Worm (Caenorhabditis elegans) whole organism, L4 larva: Measurements from ENCODE around the gene sre-31.

Experiments used
- Y75B8A.6 ChIP-seq: fragments of 200-800 bp; sonication (Bioruptor generic); IDR thresholded peaks from 2 replicates; pipeline ENCODE4 v1.3.6; 2022; ENCODE audit warnings: missing genetic modification reagents, missing genetic modification characterization, missing compliant biosample characterization
- ama-1 ChIP-seq: fragments of 150-350 bp; optimal IDR thresholded peaks from 2 replicates; lab custom pipeline; 2014; ENCODE audit warnings: inconsistent platforms, mixed read lengths
- ceh-82 ChIP-seq: sonication (generic microtip); optimal IDR thresholded peaks from 2 replicates; lab custom pipeline; 2017; ENCODE audit warnings: missing biosample characterization, missing genetic modification characterization
- dve-1 ChIP-seq: sonication (generic microtip); optimal IDR thresholded peaks from 2 replicates; lab custom pipeline; 2017; ENCODE audit warnings: antibody characterized with exemption, mild to moderate bottlenecking, missing genetic modification characterization, missing compliant biosample characterization; ENCODE audit not compliant: insufficient read depth
- egl-43 ChIP-seq: fragments of 200-800 bp; sonication (Bioruptor generic); IDR thresholded peaks from 2 replicates; pipeline ENCODE4 v1.3.6; 2022; ENCODE audit warnings: missing genetic modification reagents, missing genetic modification characterization, missing compliant biosample characterization
- lsy-2 ChIP-seq, 2 experiments: fragments of 150-350 bp in 1 of 2; sonication (generic microtip) in 1 of 2; optimal IDR thresholded peaks; 2 replicates each; lab custom pipeline; 2014 to 2017; ENCODE audit warnings: missing biosample characterization in 2 of 2, missing genetic modification characterization in 2 of 2
- mdl-1 ChIP-seq, 2 experiments: fragments of 150-350 bp in 1 of 2; sonication (generic microtip) in 1 of 2; optimal IDR thresholded peaks; 2 replicates each; lab custom pipeline; 2014 to 2017; ENCODE audit warnings: missing biosample characterization in 2 of 2, missing genetic modification characterization in 2 of 2
- mep-1 ChIP-seq: fragments of 150-350 bp; sonication (generic microtip); optimal IDR thresholded peaks from 3 replicates; lab custom pipeline; 2014; ENCODE audit warnings: missing biosample characterization, missing genetic modification characterization
- nhr-102 ChIP-seq: sonication (generic microtip); optimal IDR thresholded peaks from 2 replicates; lab custom pipeline; 2016; ENCODE audit warnings: mild to moderate bottlenecking, missing genetic modification characterization, moderate library complexity, missing compliant biosample characterization
- php-3 ChIP-seq: fragments of 200-800 bp; sonication (Bioruptor generic); IDR thresholded peaks from 2 replicates; pipeline ENCODE4 v1.3.6; 2022; ENCODE audit warnings: missing genetic modification reagents, missing genetic modification characterization, missing compliant biosample characterization
- saeg-2 ChIP-seq: fragments of 200-800 bp; sonication (Bioruptor generic); IDR thresholded peaks from 2 replicates; pipeline ENCODE4 v1.3.6; 2022; ENCODE audit warnings: missing genetic modification reagents, missing genetic modification characterization, missing compliant biosample characterization

DNA sequence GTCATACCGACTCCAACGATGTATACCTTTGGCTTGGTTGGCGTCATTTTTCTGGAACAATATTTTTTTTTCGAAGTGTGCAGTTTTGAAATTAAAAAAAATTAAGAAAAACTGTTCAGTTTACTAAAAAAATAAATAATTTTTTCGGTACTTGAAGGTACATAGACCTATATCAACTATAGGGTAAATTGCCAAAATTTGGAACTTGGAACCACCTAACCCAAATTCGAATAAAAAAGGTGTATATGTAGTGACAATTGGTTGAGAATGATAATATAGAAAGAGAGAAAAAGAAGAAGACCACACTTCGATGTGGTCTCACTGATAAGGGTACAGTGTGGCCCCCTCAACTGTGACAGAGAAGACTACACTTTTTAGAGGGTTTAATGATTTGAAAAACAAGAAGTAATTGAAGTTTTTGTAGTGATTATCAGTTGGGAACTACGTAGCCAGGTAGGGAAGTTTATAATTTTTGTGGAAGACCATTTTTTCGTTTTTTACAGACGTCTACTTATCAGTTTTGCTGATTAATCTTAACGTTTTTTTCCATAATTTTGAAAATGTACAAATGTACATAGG lies 17.1 kb upstream of the sre-31 start, which contains the start of gene daf-22:
- TF ChIP-seq dve-1 (tag; lab: Kevin White, UChicago) (peak; percentile 93), lsy-2 (tag; optimal IDR thresholded peaks at IDR 0.05; lab: Kevin White, UChicago) (peak in 1 of 2 experiments; percentile 40), php-3 (GFP tag; lab: Robert Waterston, UW) (no peak), mdl-1 (tag; optimal IDR thresholded peaks at IDR 0.05; lab: Kevin White, UChicago) (no peak), ama-1 (lab: Kevin White, UChicago) (no peak), ceh-82 (tag; lab: Kevin White, UChicago) (no peak), nhr-102 (tag; lab: Kevin White, UChicago) (peak; percentile 6), mep-1 (tag; lab: Kevin White, UChicago) (peak; percentile 53), Y75B8A.6 (GFP tag; lab: Robert Waterston, UW) (no peak), saeg-2 (GFP tag; lab: Robert Waterston, UW) (no peak), egl-43 (GFP tag; lab: Robert Waterston, UW) (no peak)
